Worm (Caenorhabditis elegans) whole organism, mixed stage, embryonic: Measurements from ENCODE around the gene C18H2.5.
A peak's percentile ranks its signal among the peaks of the same experiment; 100 is the strongest.

ENCODE experiments used
- ceh-39 ChIP-seq: fragments of 150-350 bp; optimal IDR thresholded peaks from 2 replicates; lab custom pipeline; 2014; ENCODE audit warnings: missing biosample characterization, missing genetic modification characterization
- elt-3 ChIP-seq: fragments of 150-350 bp; optimal IDR thresholded peaks from 2 replicates; lab custom pipeline; 2014; ENCODE audit warnings: missing biosample characterization, missing genetic modification characterization
- lsy-2 ChIP-seq: fragments of 150-350 bp; optimal IDR thresholded peaks from 2 replicates; lab custom pipeline; 2014; ENCODE audit warnings: missing biosample characterization, missing genetic modification characterization
- nhr-12 ChIP-seq: fragments of 150-350 bp; optimal IDR thresholded peaks from 2 replicates; lab custom pipeline; 2014; ENCODE audit warnings: missing biosample characterization, missing genetic modification characterization
- nhr-237 ChIP-seq: fragments of 150-350 bp; optimal IDR thresholded peaks from 2 replicates; lab custom pipeline; 2014; ENCODE audit warnings: missing biosample characterization, missing genetic modification characterization
- pha-4 ChIP-seq: fragments of 150-350 bp; optimal IDR thresholded peaks from 2 replicates; lab custom pipeline; 2018; ENCODE audit warnings: missing biosample characterization, missing genetic modification reagents, missing genetic modification characterization
- snpc-4 ChIP-seq: fragments of 150-350 bp; optimal IDR thresholded peaks from 2 replicates; lab custom pipeline; 2014; ENCODE audit warnings: missing biosample characterization, missing genetic modification characterization
- unc-62 ChIP-seq: fragments of 150-350 bp; optimal IDR thresholded peaks from 2 replicates; lab custom pipeline; 2014; ENCODE audit warnings: missing biosample characterization, missing genetic modification reagents, missing genetic modification characterization
- zip-8 ChIP-seq: fragments of 150-350 bp; optimal IDR thresholded peaks from 2 replicates; lab custom pipeline; 2014; ENCODE audit warnings: missing biosample characterization, missing genetic modification characterization
- ztf-11 ChIP-seq: fragments of 150-350 bp; optimal IDR thresholded peaks from 2 replicates; lab custom pipeline; 2014; ENCODE audit warnings: missing biosample characterization, missing genetic modification characterization

DNA sequence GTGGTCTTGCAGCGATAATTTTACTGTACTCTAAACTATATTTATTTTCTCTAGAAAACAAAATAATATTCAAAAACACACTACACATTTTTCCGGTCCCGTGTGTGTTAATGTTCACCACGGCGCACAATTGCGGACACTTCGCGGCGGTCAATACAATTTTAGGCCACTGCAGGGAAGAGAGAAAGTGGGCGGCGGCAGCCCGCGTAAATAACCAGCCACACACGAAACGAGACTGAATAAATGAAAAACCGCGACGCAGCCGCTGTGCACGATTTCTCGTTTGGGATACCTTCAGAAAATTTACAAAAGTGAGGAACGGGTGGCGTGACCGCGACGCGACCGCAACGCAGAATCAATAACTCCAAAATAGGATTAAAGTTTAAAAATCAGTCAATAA, 16.8 kb upstream of the C18H2.5 start:
- TF ChIP-seq ztf-11 (tag; lab: Kevin White, UChicago) (no peak), nhr-12 (tag; lab: Kevin White, UChicago) (no peak), unc-62 (GFP tag; lab: Kevin White, UChicago) (no peak), pha-4 (tag; lab: Kevin White, UChicago) (peak; percentile 2), lsy-2 (tag; lab: Kevin White, UChicago) (peak; percentile 23), ceh-39 (no peak), elt-3 (tag; lab: Kevin White, UChicago) (no peak), snpc-4 (tag; lab: Kevin White, UChicago) (no peak), nhr-237 (tag; lab: Kevin White, UChicago) (peak; percentile 16), zip-8 (no peak)
